Worm (Caenorhabditis elegans) whole organism, L3 larva: ENCODE results near the gene srw-36.

Experiments
- R02D3.7 ChIP-seq: fragments of 150-350 bp; optimal IDR thresholded peaks from 2 replicates; lab custom pipeline; 2014; ENCODE audit warnings: missing biosample characterization, missing genetic modification characterization
- aly-2 ChIP-seq: fragments of 150-350 bp; optimal IDR thresholded peaks from 2 replicates; lab custom pipeline; 2014; ENCODE audit warnings: missing biosample characterization, missing genetic modification characterization
- ama-1 ChIP-seq: fragments of 150-350 bp; optimal IDR thresholded peaks from 2 replicates; lab custom pipeline; 2018
- ceh-16 ChIP-seq: sonication (generic microtip); optimal IDR thresholded peaks from 2 replicates; lab custom pipeline; 2017; ENCODE audit warnings: missing biosample characterization, missing genetic modification characterization
- egl-27 ChIP-seq: sonication (generic microtip); optimal IDR thresholded peaks from 4 replicates; lab custom pipeline; 2017; ENCODE audit warnings: missing biosample characterization, missing genetic modification reagents, missing genetic modification characterization
- egl-5 ChIP-seq: fragments of 150-350 bp; optimal IDR thresholded peaks from 2 replicates; lab custom pipeline; 2017; ENCODE audit warnings: missing biosample characterization, missing genetic modification reagents, missing genetic modification characterization, inconsistent platforms
- elt-1 ChIP-seq: fragments of 150-350 bp; optimal IDR thresholded peaks from 2 replicates; lab custom pipeline; 2014; ENCODE audit warnings: missing biosample characterization, missing genetic modification characterization
- elt-2 ChIP-seq: sonication (generic microtip); optimal IDR thresholded peaks from 2 replicates; lab custom pipeline; 2016; ENCODE audit warnings: missing genetic modification reagents, mild to moderate bottlenecking, missing genetic modification characterization, missing compliant biosample characterization
- elt-3 ChIP-seq, 3 experiments: fragments of 150-350 bp in 1 of 3; sonication (generic microtip) in 2 of 3; optimal IDR thresholded peaks; 2 replicates in 2 of 3; 4 replicates in 1 of 3; lab custom pipeline; 2014 to 2017; ENCODE audit warnings: missing biosample characterization in 3 of 3, missing genetic modification characterization in 3 of 3
- eor-1 ChIP-seq, 2 experiments: fragments of 150-350 bp; optimal IDR thresholded peaks; 2 replicates each; lab custom pipeline; 2014 to 2018; ENCODE audit warnings: missing biosample characterization in 2 of 2, missing genetic modification characterization in 2 of 2
- fkh-2 ChIP-seq: fragments of 150-350 bp; optimal IDR thresholded peaks from 2 replicates; lab custom pipeline; 2014; ENCODE audit warnings: missing biosample characterization, missing genetic modification reagents, missing genetic modification characterization
- fos-1 ChIP-seq: fragments of 150-350 bp; optimal IDR thresholded peaks from 2 replicates; lab custom pipeline; 2014; ENCODE audit warnings: missing biosample characterization, missing genetic modification characterization
- jun-1 ChIP-seq: fragments of 150-350 bp; optimal IDR thresholded peaks from 2 replicates; lab custom pipeline; 2014; ENCODE audit warnings: missing biosample characterization, missing genetic modification reagents, missing genetic modification characterization
- lin-15B ChIP-seq: fragments of 150-350 bp; optimal IDR thresholded peaks from 2 replicates; lab custom pipeline; 2014; ENCODE audit warnings: missing biosample characterization, missing genetic modification characterization
- lsy-12 ChIP-seq: sonication (generic microtip); optimal IDR thresholded peaks from 2 replicates; lab custom pipeline; 2016; ENCODE audit warnings: mild to moderate bottlenecking, missing genetic modification characterization, missing compliant biosample characterization
- mdl-1 ChIP-seq: fragments of 150-350 bp; optimal IDR thresholded peaks from 2 replicates; lab custom pipeline; 2014; ENCODE audit warnings: missing biosample characterization, missing genetic modification characterization
- mml-1 ChIP-seq: fragments of 150-350 bp; sonication (generic microtip); optimal IDR thresholded peaks from 3 replicates; lab custom pipeline; 2014; ENCODE audit warnings: missing biosample characterization, missing genetic modification characterization
- nfya-1 ChIP-seq: sonication (generic microtip); optimal IDR thresholded peaks from 2 replicates; lab custom pipeline; 2017; ENCODE audit warnings: missing genetic modification characterization, mild to moderate bottlenecking, missing compliant biosample characterization, antibody characterized with exemption, moderate library complexity; ENCODE audit not compliant: insufficient read depth
- nhr-11 ChIP-seq: fragments of 150-350 bp; optimal IDR thresholded peaks from 2 replicates; lab custom pipeline; 2014; ENCODE audit warnings: missing biosample characterization, missing genetic modification characterization
- nhr-12 ChIP-seq: fragments of 150-350 bp; optimal IDR thresholded peaks from 2 replicates; lab custom pipeline; 2014; ENCODE audit warnings: missing biosample characterization, missing genetic modification characterization
- nhr-23 ChIP-seq: fragments of 150-350 bp; optimal IDR thresholded peaks from 2 replicates; lab custom pipeline; 2014; ENCODE audit warnings: missing biosample characterization, missing genetic modification reagents, missing genetic modification characterization
- nhr-237 ChIP-seq: fragments of 150-350 bp; optimal IDR thresholded peaks from 2 replicates; lab custom pipeline; 2014; ENCODE audit warnings: missing biosample characterization, missing genetic modification characterization
- nhr-25 ChIP-seq: sonication (generic microtip); optimal IDR thresholded peaks from 2 replicates; lab custom pipeline; 2017; ENCODE audit warnings: missing biosample characterization, missing genetic modification characterization
- nhr-28 ChIP-seq: fragments of 150-350 bp; optimal IDR thresholded peaks from 2 replicates; lab custom pipeline; 2014; ENCODE audit warnings: missing biosample characterization, missing genetic modification characterization
- nhr-76 ChIP-seq: fragments of 150-350 bp; sonication (generic microtip); optimal IDR thresholded peaks from 5 replicates; lab custom pipeline; 2014; ENCODE audit warnings: missing biosample characterization, missing genetic modification characterization
- nhr-77 ChIP-seq: fragments of 150-350 bp; optimal IDR thresholded peaks from 2 replicates; lab custom pipeline; 2014; ENCODE audit warnings: missing biosample characterization, missing genetic modification characterization
- pha-4 ChIP-seq: fragments of 150-350 bp; optimal IDR thresholded peaks from 2 replicates; lab custom pipeline; 2014; ENCODE audit warnings: missing biosample characterization, missing genetic modification reagents, missing genetic modification characterization
- pqm-1 ChIP-seq: fragments of 150-350 bp; optimal IDR thresholded peaks from 2 replicates; lab custom pipeline; 2017; ENCODE audit warnings: missing biosample characterization, missing genetic modification characterization, inconsistent platforms
- sea-2 ChIP-seq: fragments of 150-350 bp; sonication (generic microtip); optimal IDR thresholded peaks from 4 replicates; lab custom pipeline; 2014; ENCODE audit warnings: missing biosample characterization, missing genetic modification reagents, missing genetic modification characterization
- skn-1 ChIP-seq: fragments of 150-350 bp; optimal IDR thresholded peaks from 2 replicates; lab custom pipeline; 2014; ENCODE audit warnings: missing biosample characterization, missing genetic modification characterization
- tbx-2 ChIP-seq: sonication (generic microtip); optimal IDR thresholded peaks from 2 replicates; lab custom pipeline; 2016; ENCODE audit warnings: mild to moderate bottlenecking, missing genetic modification characterization, missing compliant biosample characterization
- unc-39 ChIP-seq: sonication (generic microtip); optimal IDR thresholded peaks from 4 replicates; lab custom pipeline; 2017; ENCODE audit warnings: missing biosample characterization, missing genetic modification characterization
- unc-62 ChIP-seq: fragments of 150-350 bp; sonication (generic microtip); optimal IDR thresholded peaks from 4 replicates; lab custom pipeline; 2014; ENCODE audit warnings: missing biosample characterization, missing genetic modification reagents, missing genetic modification characterization
- zag-1 ChIP-seq: fragments of 150-350 bp; optimal IDR thresholded peaks from 2 replicates; lab custom pipeline; 2014; ENCODE audit warnings: missing biosample characterization, missing genetic modification characterization
- ztf-11 ChIP-seq: fragments of 150-350 bp; optimal IDR thresholded peaks from 2 replicates; lab custom pipeline; 2014; ENCODE audit warnings: missing biosample characterization, missing genetic modification characterization
- ztf-4 ChIP-seq: fragments of 150-350 bp; optimal IDR thresholded peaks from 2 replicates; lab custom pipeline; 2014; ENCODE audit warnings: missing biosample characterization, missing genetic modification characterization

srw-36 gene

ce11 chrV:16682886-16683285, at the start of gene srw-36:
Gene srw-36, plus strand, starts transcription at chrV:16683186.
- no peak for TF ChIP-seq nhr-11
- no peak for TF ChIP-seq nhr-23 (tag; lab: Kevin White, UChicago)
- TF ChIP-seq ceh-16 (tag; lab: Kevin White, UChicago), result no peak
- TF ChIP-seq elt-1, result no peak
- no peak for TF ChIP-seq elt-2 (tag; lab: Kevin White, UChicago)
- no peak for TF ChIP-seq ama-1 (lab: Kevin White, UChicago)
- no peak for TF ChIP-seq skn-1 (tag; lab: Kevin White, UChicago)
- no peak for TF ChIP-seq fkh-2 (tag; lab: Kevin White, UChicago)
- no peak for TF ChIP-seq nhr-12 (tag; lab: Kevin White, UChicago)
- TF ChIP-seq aly-2 (tag; lab: Kevin White, UChicago), result no peak
- TF ChIP-seq sea-2 (GFP tag; lab: Kevin White, UChicago), result no peak
- no peak for TF ChIP-seq unc-39
- no peak for TF ChIP-seq jun-1 (tag; lab: Kevin White, UChicago)
- no peak for TF ChIP-seq fos-1 (tag; lab: Kevin White, UChicago)
- no peak for TF ChIP-seq nhr-237 (tag; lab: Kevin White, UChicago)

DNA sequence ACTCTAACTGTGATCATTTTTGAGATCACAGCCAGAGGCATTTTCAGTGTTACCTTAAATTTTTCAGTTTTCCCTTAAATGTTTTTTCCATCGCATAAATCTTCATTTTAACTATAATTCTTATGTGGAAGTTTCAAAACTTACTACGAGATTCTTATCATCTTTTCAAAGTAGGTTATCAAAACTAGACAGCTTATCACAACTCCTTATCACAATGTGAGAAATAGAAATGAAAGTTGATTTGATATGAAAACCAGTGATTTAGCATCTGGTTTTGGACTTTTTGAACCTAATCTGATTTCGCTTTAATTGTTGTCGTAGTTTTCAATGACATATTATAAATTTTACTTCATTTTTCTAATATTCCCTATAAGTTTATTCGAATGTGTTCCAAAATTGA, 47.1 kb upstream of the srw-36 start, which contains the start of gene mltn-11:
Gene mltn-11 (plus strand): TSS at position 276 of the 400 bp plus-strand sequence.
- TF ChIP-seq mdl-1 (tag; lab: Kevin White, UChicago) (no peak), egl-27 (no peak), mml-1 (tag; lab: Kevin White, UChicago) (no peak), pqm-1 (tag; lab: Kevin White, UChicago) (no peak), elt-2 (tag; lab: Kevin White, UChicago) (peak; percentile 28), nhr-237 (tag; lab: Kevin White, UChicago) (no peak)

- TF ChIP-seq nhr-77 (tag; lab: Kevin White, UChicago) (no peak), lsy-12 (tag; lab: Kevin White, UChicago) (no peak), R02D3.7 (tag; lab: Kevin White, UChicago) (no peak), elt-3 (tag; optimal IDR thresholded peaks at IDR 0.05; lab: Kevin White, UChicago) (no peak), lin-15B (tag; lab: Kevin White, UChicago) (no peak), tbx-2 (tag; lab: Kevin White, UChicago) (no peak), ama-1 (lab: Kevin White, UChicago) (no peak), jun-1 (tag; lab: Kevin White, UChicago) (no peak), aly-2 (tag; lab: Kevin White, UChicago) (no peak), sea-2 (GFP tag; lab: Kevin White, UChicago) (no peak), nhr-11 (no peak), elt-1 (no peak), pha-4 (tag; lab: Kevin White, UChicago) (no peak), egl-27 (no peak), nhr-76 (tag; lab: Kevin White, UChicago) (no peak), nhr-12 (tag; lab: Kevin White, UChicago) (no peak), egl-5 (no peak)
Measured at ce11 chrV:16638204-16638603, 44.8 kb upstream of the srw-36 start, which contains the start of gene srw-76. Gene srw-76, minus strand, starts transcription at chrV:16638304.

ce11 chrV:16640366-16640765, 42.6 kb upstream of the srw-36 start:
- TF ChIP-seq fos-1 (tag; lab: Kevin White, UChicago) (no peak), elt-2 (tag; lab: Kevin White, UChicago) (peak; percentile 32)

- TF ChIP-seq ztf-11 (tag; lab: Kevin White, UChicago), result no peak
- no peak for TF ChIP-seq egl-27
- TF ChIP-seq sea-2 (GFP tag; lab: Kevin White, UChicago), result no peak
- TF ChIP-seq elt-3 (tag; optimal IDR thresholded peaks at IDR 0.05; lab: Kevin White, UChicago), result no peak
- TF ChIP-seq pqm-1 (tag; lab: Kevin White, UChicago), result no peak
- TF ChIP-seq nhr-11, result no peak
- no peak for TF ChIP-seq nhr-28 (tag; lab: Kevin White, UChicago)
- TF ChIP-seq tbx-2 (tag; lab: Kevin White, UChicago), result no peak
- TF ChIP-seq unc-62 (GFP tag; lab: Kevin White, UChicago), result no peak
- TF ChIP-seq nfya-1 (tag; lab: Kevin White, UChicago), result no peak
- no peak for TF ChIP-seq zag-1 (tag; lab: Kevin White, UChicago)
- TF ChIP-seq nhr-237 (tag; lab: Kevin White, UChicago), result no peak
- no peak for TF ChIP-seq eor-1 (tag; optimal IDR thresholded peaks at IDR 0.05; lab: Kevin White, UChicago)
- no peak for TF ChIP-seq fkh-2 (tag; lab: Kevin White, UChicago)
- no peak for TF ChIP-seq nhr-77 (tag; lab: Kevin White, UChicago)
- no peak for TF ChIP-seq nhr-25 (tag; lab: Kevin White, UChicago)
- TF ChIP-seq ztf-4, result no peak
Measured at ce11 chrV:16643558-16643957, 39.4 kb upstream of the srw-36 start, which contains the start of gene srw-77. Gene srw-77, minus strand, starts transcription at chrV:16643658.
